Fruit fly (Drosophila melanogaster) whole organism, wandering third instar larva: ENCODE measurements around the gene Ac76E.

ENCODE experiments used
- Abd-B ChIP-seq: fragments of >200 bp; optimal IDR thresholded peaks from 2 replicates; lab custom pipeline; 2017; ENCODE audit warnings: missing biosample characterization, missing genetic modification characterization
- CG32264 ChIP-seq: fragments of 200-800 bp; sonication (Bioruptor generic); optimal IDR thresholded peaks from 2 replicates; lab custom pipeline; 2016; ENCODE audit warnings: missing biosample characterization, missing genetic modification characterization
- CG9705 ChIP-seq: fragments of 200-800 bp; sonication (Bioruptor generic); optimal IDR thresholded peaks from 2 replicates; lab custom pipeline; 2018; ENCODE audit warnings: missing biosample characterization, mild to moderate bottlenecking, missing genetic modification characterization
- CrebA ChIP-seq: fragments of 200-800 bp; sonication (Bioruptor generic); optimal IDR thresholded peaks from 2 replicates; lab custom pipeline; 2016; ENCODE audit warnings: missing biosample characterization, mild to moderate bottlenecking, missing genetic modification characterization, borderline replicate concordance
- Dfd ChIP-seq: fragments of >200 bp; optimal IDR thresholded peaks from 2 replicates; lab custom pipeline; 2017; ENCODE audit warnings: missing biosample characterization, missing genetic modification characterization
- Dif ChIP-seq: fragments of 200-275, 200-300 bp; sonication (Bioruptor generic); optimal IDR thresholded peaks from 2 replicates; lab custom pipeline; 2018; ENCODE audit warnings: missing biosample characterization, missing genetic modification characterization; ENCODE audit not compliant: partially characterized antibody
- GATAd ChIP-seq: sonication (Bioruptor generic); optimal IDR thresholded peaks from 2 replicates; lab custom pipeline; 2016; ENCODE audit warnings: missing biosample characterization, missing genetic modification characterization
- HLH106 ChIP-seq: fragments of 200-800 bp; optimal IDR thresholded peaks from 3 replicates; lab custom pipeline; 2019; ENCODE audit warnings: missing biosample characterization, mild to moderate bottlenecking, missing genetic modification characterization, moderate library complexity
- Hnf4 ChIP-seq: fragments of 200-800 bp; sonication (Bioruptor generic); optimal IDR thresholded peaks from 2 replicates; lab custom pipeline; 2016; ENCODE audit warnings: missing biosample characterization, mild to moderate bottlenecking, missing genetic modification characterization
- Hr78 ChIP-seq: fragments of >200 bp; optimal IDR thresholded peaks from 2 replicates; lab custom pipeline; 2017; ENCODE audit warnings: missing biosample characterization, missing genetic modification characterization
- Hr83 ChIP-seq: fragments of 200-300 bp; sonication (Bioruptor generic); optimal IDR thresholded peaks from 2 replicates; lab custom pipeline; 2016; ENCODE audit warnings: missing biosample characterization, mild to moderate bottlenecking, missing genetic modification characterization, moderate library complexity; ENCODE audit not compliant: poor library complexity, severe bottlenecking
- Jra ChIP-seq: sonication (Bioruptor generic); optimal IDR thresholded peaks from 2 replicates; lab custom pipeline; 2016; ENCODE audit warnings: missing biosample characterization, missing genetic modification characterization
- Mio ChIP-seq: sonication (Bioruptor generic); optimal IDR thresholded peaks from 2 replicates; lab custom pipeline; 2016; ENCODE audit warnings: missing biosample characterization, missing genetic modification characterization
- Myc ChIP-seq: fragments of >200 bp; optimal IDR thresholded peaks from 2 replicates; lab custom pipeline; 2017
- N ChIP-seq: fragments of >200 bp; optimal IDR thresholded peaks from 2 replicates; lab custom pipeline; 2018; ENCODE audit warnings: missing biosample characterization, missing external identifiers, missing genetic modification characterization
- OdsH ChIP-seq: fragments of 200-800 bp; sonication (Bioruptor generic); optimal IDR thresholded peaks from 2 replicates; lab custom pipeline; 2016; ENCODE audit warnings: missing biosample characterization, mild to moderate bottlenecking, missing genetic modification characterization
- Rel ChIP-seq, 2 experiments: fragments of 200-800 bp; sonication (Bioruptor generic) in 1 of 2; optimal IDR thresholded peaks; 2 replicates in 1 of 2; 3 replicates in 1 of 2; lab custom pipeline; 2016 to 2019; ENCODE audit warnings: mild to moderate bottlenecking in 2 of 2, missing biosample characterization in 2 of 2, missing genetic modification characterization in 2 of 2, moderate library complexity in 1 of 2
- Sp1 ChIP-seq: fragments of 200-800 bp; sonication (Bioruptor generic); optimal IDR thresholded peaks from 3 replicates; lab custom pipeline; 2019; ENCODE audit warnings: missing biosample characterization, mild to moderate bottlenecking, missing genetic modification characterization, moderate library complexity
- Vsx2 ChIP-seq: fragments of 200-300, 225-300 bp; sonication (Bioruptor generic); optimal IDR thresholded peaks from 2 replicates; lab custom pipeline; 2018; ENCODE audit warnings: missing biosample characterization, missing genetic modification characterization; ENCODE audit not compliant: partially characterized antibody
- br ChIP-seq: fragments of 200-800 bp; sonication (Bioruptor generic); optimal IDR thresholded peaks from 2 replicates; lab custom pipeline; 2016; ENCODE audit warnings: missing biosample characterization, missing genetic modification characterization
- brk ChIP-seq: fragments of 200-800 bp; sonication (Bioruptor generic); optimal IDR thresholded peaks from 2 replicates; lab custom pipeline; 2016; ENCODE audit warnings: missing biosample characterization, mild to moderate bottlenecking, missing genetic modification characterization
- dl ChIP-seq, 2 experiments: fragments of 175-275, 200-275 bp in 1 of 2; fragments of 200-275 bp in 1 of 2; sonication (Bioruptor generic); optimal IDR thresholded peaks; lab custom pipeline; 2018; ENCODE audit warnings: mild to moderate bottlenecking in 2 of 2, missing biosample characterization in 2 of 2, missing genetic modification characterization in 2 of 2, moderate library complexity in 2 of 2; ENCODE audit not compliant: partially characterized antibody in 2 of 2, insufficient read depth in 1 of 2
- dmrt93B ChIP-seq: fragments of 200-800 bp; sonication (Bioruptor generic); optimal IDR thresholded peaks from 2 replicates; lab custom pipeline; 2018; ENCODE audit warnings: missing biosample characterization, mild to moderate bottlenecking, missing genetic modification characterization
- dsf ChIP-seq: sonication (Bioruptor generic); optimal IDR thresholded peaks from 2 replicates; lab custom pipeline; 2016; ENCODE audit warnings: missing biosample characterization, missing genetic modification characterization, borderline replicate concordance
- ey ChIP-seq: fragments of 200-800 bp; sonication (Bioruptor generic); optimal IDR thresholded peaks from 2 replicates; lab custom pipeline; 2016; ENCODE audit warnings: missing biosample characterization, missing genetic modification characterization
- foxo ChIP-seq, 2 experiments: fragments of 200-800 bp; sonication (Bioruptor generic); optimal IDR thresholded peaks; 2 replicates in 1 of 2; 3 replicates in 1 of 2; lab custom pipeline; 2016 to 2017; ENCODE audit warnings: missing biosample characterization in 2 of 2, missing genetic modification characterization in 2 of 2
- fru ChIP-seq: fragments of 200-800 bp; sonication (Bioruptor generic); optimal IDR thresholded peaks from 3 replicates; lab custom pipeline; 2016; ENCODE audit warnings: missing biosample characterization, mild to moderate bottlenecking, missing genetic modification characterization
- h ChIP-seq: fragments of 200-800 bp; sonication (Bioruptor generic); optimal IDR thresholded peaks from 3 replicates; lab custom pipeline; 2016; ENCODE audit warnings: missing biosample characterization, mild to moderate bottlenecking, missing genetic modification characterization
- jim ChIP-seq: fragments of 175-275, 200-325 bp; sonication (Bioruptor generic); optimal IDR thresholded peaks from 2 replicates; lab custom pipeline; 2016; ENCODE audit warnings: missing biosample characterization, mild to moderate bottlenecking, missing genetic modification characterization
- lola ChIP-seq: fragments of >200 bp; optimal IDR thresholded peaks from 2 replicates; lab custom pipeline; 2017; ENCODE audit warnings: missing biosample characterization, missing genetic modification characterization
- pan ChIP-seq: fragments of >200 bp; optimal IDR thresholded peaks from 2 replicates; lab custom pipeline; 2017
- psq ChIP-seq: fragments of 200-800 bp; sonication (Bioruptor generic); optimal IDR thresholded peaks from 3 replicates; lab custom pipeline; 2017; ENCODE audit warnings: missing biosample characterization, mild to moderate bottlenecking, missing genetic modification characterization, moderate library complexity
- rgr ChIP-seq: fragments of 200-800 bp; sonication (Bioruptor generic); optimal IDR thresholded peaks from 3 replicates; lab custom pipeline; 2016; ENCODE audit warnings: missing biosample characterization, mild to moderate bottlenecking, missing genetic modification characterization
- sage ChIP-seq: fragments of 200-800 bp; sonication (Bioruptor generic); optimal IDR thresholded peaks from 2 replicates; lab custom pipeline; 2016; ENCODE audit warnings: missing biosample characterization, mild to moderate bottlenecking, missing genetic modification characterization
- sv ChIP-seq: fragments of 200-800 bp; sonication (Bioruptor generic); optimal IDR thresholded peaks from 3 replicates; lab custom pipeline; 2016; ENCODE audit warnings: missing biosample characterization, missing genetic modification characterization
- tai ChIP-seq: sonication (Bioruptor generic); optimal IDR thresholded peaks from 2 replicates; lab custom pipeline; 2016; ENCODE audit warnings: missing biosample characterization, missing genetic modification characterization
- usp ChIP-seq: fragments of >200 bp; optimal IDR thresholded peaks from 2 replicates; lab custom pipeline; 2017; ENCODE audit warnings: missing biosample characterization, missing genetic modification characterization
- woc ChIP-seq: sonication (Bioruptor generic); optimal IDR thresholded peaks from 2 replicates; lab custom pipeline; 2016; ENCODE audit warnings: missing biosample characterization, mild to moderate bottlenecking, missing genetic modification characterization

Ac76E gene

DNA sequence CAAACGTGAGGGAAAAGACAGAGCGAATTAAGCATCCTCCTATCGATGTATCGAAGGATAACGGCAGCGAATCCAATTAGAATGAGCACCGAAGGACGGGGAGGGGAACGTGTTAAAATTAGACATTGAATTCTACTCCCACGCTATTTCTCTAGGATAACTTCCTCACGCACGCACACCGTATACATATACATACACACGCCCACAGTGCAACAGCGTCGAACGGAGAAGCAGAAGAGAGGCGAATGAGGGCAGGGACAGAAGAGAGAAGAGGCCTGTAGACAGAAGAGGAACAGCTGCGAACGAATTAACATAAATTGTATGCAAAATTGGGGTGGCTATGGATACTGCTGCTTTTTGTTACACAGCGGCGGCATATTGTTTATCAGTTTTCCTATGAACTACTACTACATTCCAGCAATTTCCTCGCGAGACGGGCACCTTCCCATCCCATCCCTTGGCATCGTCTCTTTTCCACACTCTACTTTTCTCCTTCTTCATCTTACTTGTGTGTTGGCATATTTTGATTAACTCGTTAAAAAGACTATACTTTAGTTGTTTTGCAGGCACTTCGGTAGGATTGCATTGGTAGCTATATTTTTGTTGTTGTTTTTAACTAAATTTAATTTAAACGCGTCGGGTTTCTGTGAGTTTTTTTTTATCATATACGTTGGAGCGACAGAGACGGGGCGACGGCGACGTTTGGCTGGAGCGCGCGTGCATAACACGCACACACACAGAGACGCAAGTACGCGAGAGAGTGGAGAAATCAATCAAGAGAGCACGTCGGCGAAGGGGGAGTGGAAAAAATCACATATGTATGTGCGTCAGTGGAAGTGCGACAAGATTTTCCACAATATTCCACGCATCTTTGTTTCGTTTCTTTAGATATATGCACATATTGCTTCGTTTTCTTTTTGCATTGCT, 30.6 kb upstream of the Ac76E start:
- TF ChIP-seq dl (GFP tag; optimal IDR thresholded peaks at IDR 0.05; lab: Kevin White, UChicago; ENCODE audit: insufficient read depth in 1 of 2, partially characterized antibody in 2 of 2) = peak in 1 of 2 experiments; percentile 48
- TF ChIP-seq GATAd (GFP tag; lab: Kevin White, UChicago) = no peak
- no peak for TF ChIP-seq ey
- TF ChIP-seq Rel (GFP tag; optimal IDR thresholded peaks at IDR 0.05; lab: Kevin White, UChicago) = no peak
- TF ChIP-seq Rel (tag; optimal IDR thresholded peaks at IDR 0.05; lab: Kevin White, UChicago) = peak; percentile 86
- TF ChIP-seq usp (GFP tag; lab: Kevin White, UChicago) = no peak
- no peak for TF ChIP-seq Abd-B (GFP tag; lab: Kevin White, UChicago)
- no peak for TF ChIP-seq br
- no peak for TF ChIP-seq Hr83 (GFP tag; lab: Kevin White, UChicago)
- TF ChIP-seq psq (GFP tag; lab: Kevin White, UChicago) = peak; percentile 11
- no peak for TF ChIP-seq Hr78 (GFP tag; lab: Kevin White, UChicago)
- no peak for TF ChIP-seq CrebA (GFP tag; lab: Kevin White, UChicago)
- TF ChIP-seq lola (GFP tag; lab: Kevin White, UChicago) = no peak
- no peak for TF ChIP-seq Jra (GFP tag; lab: Kevin White, UChicago)
- no peak for TF ChIP-seq sage (GFP tag; lab: Kevin White, UChicago)
- TF ChIP-seq brk (GFP tag; lab: Kevin White, UChicago) = no peak
- TF ChIP-seq Dif (GFP tag; lab: Kevin White, UChicago) = peak; percentile 58
- no peak for TF ChIP-seq OdsH (GFP tag; lab: Kevin White, UChicago)
- peak; percentile 75 for TF ChIP-seq h (GFP tag; lab: Kevin White, UChicago)
- TF ChIP-seq CG32264 (GFP tag; lab: Kevin White, UChicago) = no peak
- TF ChIP-seq fru (GFP tag; lab: Kevin White, UChicago) = peak; percentile 17
- TF ChIP-seq CG9705 (GFP tag; lab: Kevin White, UChicago) = no peak
- TF ChIP-seq HLH106 = no peak
- no peak for TF ChIP-seq Vsx2 (GFP tag; lab: Kevin White, UChicago)
- no peak for TF ChIP-seq pan
- peak; percentile 20 for TF ChIP-seq N (GFP tag; lab: Kevin White, UChicago)
- TF ChIP-seq sv (GFP tag; lab: Kevin White, UChicago) = no peak
- no peak for TF ChIP-seq Sp1
- peak; percentile 32 for TF ChIP-seq woc
- no peak for TF ChIP-seq dsf (GFP tag; lab: Kevin White, UChicago)
- TF ChIP-seq Mio (GFP tag; lab: Kevin White, UChicago) = no peak
- TF ChIP-seq dmrt93B = no peak
- TF ChIP-seq Myc (lab: Kevin White, UChicago) = no peak
- TF ChIP-seq rgr (GFP tag; lab: Kevin White, UChicago) = no peak
- no peak for TF ChIP-seq jim (GFP tag; lab: Kevin White, UChicago)
- TF ChIP-seq Hnf4 (GFP tag; lab: Kevin White, UChicago) = no peak
- no peak for TF ChIP-seq tai (GFP tag; lab: Kevin White, UChicago)
- no peak for TF ChIP-seq Dfd (GFP tag; lab: Kevin White, UChicago)
- peak in 1 of 2 experiments; percentile 14 for TF ChIP-seq foxo (GFP tag; optimal IDR thresholded peaks at IDR 0.05; lab: Kevin White, UChicago)
